Worm (Caenorhabditis elegans): ENCODE measurements around the gene ZK1248.4.

ce11 chrII:5835146-5835545, 16.7 kb downstream of the ZK1248.4 start:
- no peak for TF ChIP-seq R02D3.7 (tag; optimal IDR thresholded peaks at IDR 0.05)
- no peak for TF ChIP-seq nhr-25 (tag; optimal IDR thresholded peaks at IDR 0.05)
- no peak for TF ChIP-seq dmd-4 (tag; optimal IDR thresholded peaks at IDR 0.05)
- TF ChIP-seq nhr-12 (tag; optimal IDR thresholded peaks at IDR 0.05), result no peak
